Fruit fly (Drosophila melanogaster) whole organism, embryonic: ENCODE results near the gene Teh1.

Experiments
- ATbp ChIP-seq: fragments of 200-800 bp; sonication (Bioruptor generic); optimal IDR thresholded peaks from 2 replicates; lab custom pipeline; 2017; ENCODE audit warnings: missing biosample characterization, mild to moderate bottlenecking, missing genetic modification characterization, missing genetic modification reagents
- Adf1 ChIP-seq: fragments of 200-800 bp; sonication (Bioruptor generic); IDR thresholded peaks from 2 replicates; pipeline ENCODE4 v1.3.6; 2022; ENCODE audit warnings: missing biosample characterization, missing genetic modification characterization
- CG10147 ChIP-seq: fragments of 200-800 bp; sonication (Bioruptor generic); optimal IDR thresholded peaks from 2 replicates; lab custom pipeline; 2019; ENCODE audit warnings: missing biosample characterization, mild to moderate bottlenecking, missing genetic modification characterization, moderate library complexity
- CG10462 ChIP-seq: fragments of 200-800 bp; sonication (Bioruptor generic); optimal IDR thresholded peaks from 2 replicates; lab custom pipeline; 2016; ENCODE audit warnings: missing biosample characterization, missing genetic modification characterization
- CG10654 ChIP-seq: fragments of 200-800 bp; sonication (Bioruptor generic); optimal IDR thresholded peaks from 2 replicates; lab custom pipeline; 2016; ENCODE audit warnings: missing biosample characterization, missing genetic modification characterization
- CG10979 ChIP-seq: fragments of 200-800 bp; sonication (Bioruptor generic); optimal IDR thresholded peaks from 2 replicates; lab custom pipeline; 2018; ENCODE audit warnings: missing biosample characterization, mild to moderate bottlenecking, missing genetic modification characterization, moderate library complexity
- CG12071 ChIP-seq: fragments of 200-800 bp; sonication (Bioruptor generic); optimal IDR thresholded peaks from 3 replicates; lab custom pipeline; 2018; ENCODE audit warnings: missing biosample characterization, mild to moderate bottlenecking, missing genetic modification characterization
- CG15073 ChIP-seq: fragments of 200-800 bp; sonication (Bioruptor generic); optimal IDR thresholded peaks from 2 replicates; lab custom pipeline; 2016; ENCODE audit warnings: missing biosample characterization, missing genetic modification characterization
- CG17186 ChIP-seq: fragments of 200-800 bp; sonication (Bioruptor generic); optimal IDR thresholded peaks from 3 replicates; lab custom pipeline; 2017; ENCODE audit warnings: missing biosample characterization, missing genetic modification reagents, missing genetic modification characterization
- CG18619 ChIP-seq: fragments of 200-800 bp; sonication (Bioruptor generic); optimal IDR thresholded peaks from 3 replicates; lab custom pipeline; 2017; ENCODE audit warnings: missing biosample characterization, mild to moderate bottlenecking, missing genetic modification characterization
- CG2129 ChIP-seq: fragments of 200-800 bp; sonication (Bioruptor generic); IDR thresholded peaks from 2 replicates; pipeline ENCODE4 v1.3.6; 2022; ENCODE audit warnings: missing biosample characterization, missing genetic modification characterization; ENCODE audit not compliant: partially characterized antibody
- CG2712 ChIP-seq: fragments of 200-800 bp; optimal IDR thresholded peaks from 3 replicates; lab custom pipeline; 2019; ENCODE audit warnings: missing biosample characterization, mild to moderate bottlenecking, missing genetic modification characterization, moderate library complexity
- CG32772 ChIP-seq: fragments of 200-800 bp; sonication (Bioruptor generic); IDR thresholded peaks from 2 replicates; pipeline ENCODE4 v1.3.6; 2022; ENCODE audit warnings: missing biosample characterization, missing genetic modification characterization
- CG33213 ChIP-seq: fragments of 200-800 bp; sonication (Bioruptor generic); optimal IDR thresholded peaks from 3 replicates; lab custom pipeline; 2016; ENCODE audit warnings: missing biosample characterization, missing genetic modification characterization
- CG34376 ChIP-seq: fragments of 200-800 bp; sonication (Bioruptor generic); optimal IDR thresholded peaks from 2 replicates; lab custom pipeline; 2018; ENCODE audit warnings: missing biosample characterization, mild to moderate bottlenecking, missing genetic modification characterization
- CG43689 ChIP-seq: fragments of 200-800 bp; sonication (Bioruptor generic); IDR thresholded peaks from 2 replicates; pipeline ENCODE4 v1.3.6; 2022; ENCODE audit warnings: missing biosample characterization, missing genetic modification characterization
- CG5245 ChIP-seq: fragments of 200-800 bp; sonication (Bioruptor generic); optimal IDR thresholded peaks from 3 replicates; lab custom pipeline; 2016; ENCODE audit warnings: missing biosample characterization, missing genetic modification characterization
- CG6254 ChIP-seq: fragments of 200-800 bp; sonication (Bioruptor generic); optimal IDR thresholded peaks from 3 replicates; lab custom pipeline; 2017; ENCODE audit warnings: mild to moderate bottlenecking, missing biosample characterization, missing genetic modification reagents, missing genetic modification characterization
- CG6813 ChIP-seq: fragments of 200-800 bp; sonication (Bioruptor generic); optimal IDR thresholded peaks from 2 replicates; lab custom pipeline; 2017; ENCODE audit warnings: missing biosample characterization, missing genetic modification characterization, mild to moderate bottlenecking, moderate library complexity, missing genetic modification reagents
- CG7745 ChIP-seq: fragments of 200-800 bp; sonication (Bioruptor generic); optimal IDR thresholded peaks from 2 replicates; lab custom pipeline; 2018; ENCODE audit warnings: missing biosample characterization, mild to moderate bottlenecking, missing genetic modification characterization, moderate library complexity
- CG7786 ChIP-seq: fragments of 200-800 bp; sonication (Bioruptor generic); optimal IDR thresholded peaks from 2 replicates; lab custom pipeline; 2016; ENCODE audit warnings: missing biosample characterization, missing genetic modification characterization
- CG7839 ChIP-seq: fragments of 200-800 bp; sonication (Bioruptor generic); optimal IDR thresholded peaks from 3 replicates; lab custom pipeline; 2018; ENCODE audit warnings: missing biosample characterization, mild to moderate bottlenecking, missing genetic modification characterization, moderate library complexity
- CG8089 ChIP-seq: fragments of 200-800 bp; sonication (Bioruptor generic); optimal IDR thresholded peaks from 3 replicates; lab custom pipeline; 2016; ENCODE audit warnings: missing biosample characterization, missing genetic modification characterization
- CG8944 ChIP-seq: fragments of 200-800 bp; sonication (Bioruptor generic); optimal IDR thresholded peaks from 3 replicates; lab custom pipeline; 2016; ENCODE audit warnings: missing biosample characterization, missing genetic modification characterization
- CHES-1-like ChIP-seq: fragments of 200-800 bp; sonication (Bioruptor generic); optimal IDR thresholded peaks from 2 replicates; lab custom pipeline; 2016; ENCODE audit warnings: missing biosample characterization, missing genetic modification characterization
- Dad ChIP-seq: fragments of 200-800 bp; sonication (Bioruptor generic); optimal IDR thresholded peaks from 3 replicates; lab custom pipeline; 2016; ENCODE audit warnings: missing biosample characterization, missing genetic modification characterization
- HLH4C ChIP-seq: fragments of 200-800 bp; sonication (Bioruptor generic); IDR thresholded peaks from 3 replicates; pipeline ENCODE4 v1.3.6; 2022; ENCODE audit warnings: missing biosample characterization, missing genetic modification characterization; ENCODE audit not compliant: partially characterized antibody
- Spps ChIP-seq: fragments of 200-800 bp; sonication (Bioruptor generic); optimal IDR thresholded peaks from 2 replicates; lab custom pipeline; 2018; ENCODE audit warnings: missing biosample characterization, mild to moderate bottlenecking, missing genetic modification characterization
- Ssrp ChIP-seq: fragments of 200-800 bp; sonication (Bioruptor generic); optimal IDR thresholded peaks from 2 replicates; lab custom pipeline; 2018; ENCODE audit warnings: missing biosample characterization, mild to moderate bottlenecking, missing genetic modification characterization, moderate library complexity
- Xbp1 ChIP-seq: fragments of 200-800 bp; sonication (Bioruptor generic); optimal IDR thresholded peaks from 3 replicates; lab custom pipeline; 2016; ENCODE audit warnings: missing biosample characterization, mild to moderate bottlenecking, missing genetic modification characterization
- ap ChIP-seq: fragments of 200-800 bp; sonication (Bioruptor generic); IDR thresholded peaks from 2 replicates; pipeline ENCODE4 v1.3.6; 2022; ENCODE audit warnings: missing biosample characterization, missing genetic modification characterization
- caup ChIP-seq: fragments of 200-800 bp; sonication (Bioruptor generic); optimal IDR thresholded peaks from 3 replicates; lab custom pipeline; 2017; ENCODE audit warnings: missing biosample characterization, mild to moderate bottlenecking, missing genetic modification characterization, moderate library complexity; ENCODE audit not compliant: severe bottlenecking
- corto ChIP-seq: fragments of 200-800 bp; sonication (Bioruptor generic); optimal IDR thresholded peaks from 2 replicates; lab custom pipeline; 2016; ENCODE audit warnings: missing biosample characterization, mild to moderate bottlenecking, missing genetic modification characterization, moderate library complexity
- danr ChIP-seq: fragments of 200-800 bp; sonication (Bioruptor generic); IDR thresholded peaks from 2 replicates; pipeline ENCODE4 v1.3.6; 2022; ENCODE audit warnings: missing biosample characterization, missing genetic modification characterization
- dmrt99B ChIP-seq: fragments of 200-800 bp; sonication (Bioruptor generic); optimal IDR thresholded peaks from 2 replicates; lab custom pipeline; 2018; ENCODE audit warnings: missing biosample characterization, mild to moderate bottlenecking, missing genetic modification characterization, moderate library complexity
- en ChIP-seq: fragments of 200-800 bp; sonication (Bioruptor generic); optimal IDR thresholded peaks from 2 replicates; lab custom pipeline; 2016; ENCODE audit warnings: missing biosample characterization, missing genetic modification characterization
- exex ChIP-seq: fragments of 200-800 bp; sonication (Bioruptor generic); optimal IDR thresholded peaks from 4 replicates; lab custom pipeline; 2018; ENCODE audit warnings: missing biosample characterization, mild to moderate bottlenecking, missing genetic modification characterization, moderate library complexity
- fd3F ChIP-seq: fragments of 200-800 bp; sonication (Bioruptor generic); optimal IDR thresholded peaks from 2 replicates; lab custom pipeline; 2018; ENCODE audit warnings: missing biosample characterization, mild to moderate bottlenecking, missing genetic modification characterization, moderate library complexity
- ftz-f1 ChIP-seq: fragments of 200-800 bp; sonication (Bioruptor generic); optimal IDR thresholded peaks from 2 replicates; lab custom pipeline; 2016; ENCODE audit warnings: missing biosample characterization, missing genetic modification characterization
- hkb ChIP-seq, 2 experiments: fragments of 200-800 bp in 1 of 2; fragments of >200 bp in 1 of 2; sonication (Bioruptor generic) in 1 of 2; IDR thresholded peaks in 1 of 2; optimal IDR thresholded peaks in 1 of 2; 2 replicates each; pipeline versions ENCODE4 v1.3.6 to Lab custom; 2017 to 2022; ENCODE audit warnings: missing biosample characterization in 1 of 2, missing genetic modification characterization in 1 of 2
- lbe ChIP-seq: fragments of 200-800 bp; sonication (Bioruptor generic); optimal IDR thresholded peaks from 2 replicates; lab custom pipeline; 2016; ENCODE audit warnings: missing biosample characterization, mild to moderate bottlenecking, missing genetic modification characterization
- nmo ChIP-seq: fragments of 200-800 bp; sonication (Bioruptor generic); optimal IDR thresholded peaks from 2 replicates; lab custom pipeline; 2018; ENCODE audit warnings: missing biosample characterization, mild to moderate bottlenecking, missing genetic modification characterization, moderate library complexity
- psq ChIP-seq: fragments of 200-800 bp; sonication (Bioruptor generic); optimal IDR thresholded peaks from 2 replicates; lab custom pipeline; 2017; ENCODE audit warnings: missing biosample characterization, missing genetic modification characterization
- repo ChIP-seq: fragments of 200-800 bp; sonication (Bioruptor generic); optimal IDR thresholded peaks from 2 replicates; lab custom pipeline; 2016; ENCODE audit warnings: missing biosample characterization, missing genetic modification characterization
- sd ChIP-seq: fragments of 200-800 bp; sonication (Bioruptor generic); optimal IDR thresholded peaks from 3 replicates; lab custom pipeline; 2018; ENCODE audit warnings: missing biosample characterization, mild to moderate bottlenecking, missing genetic modification characterization, moderate library complexity
- so ChIP-seq: fragments of 200-800 bp; sonication (Bioruptor generic); IDR thresholded peaks from 3 replicates; pipeline ENCODE4 v1.3.6; 2022; ENCODE audit warnings: missing biosample characterization, missing genetic modification characterization
- ssp ChIP-seq: fragments of 200-800 bp; sonication (Bioruptor generic); IDR thresholded peaks from 2 replicates; pipeline ENCODE4 v1.3.6; 2022; ENCODE audit warnings: missing biosample characterization, missing genetic modification characterization
- tio ChIP-seq: fragments of 200-800 bp; sonication (Bioruptor generic); optimal IDR thresholded peaks from 2 replicates; lab custom pipeline; 2017; ENCODE audit warnings: missing biosample characterization, missing genetic modification characterization, inconsistent platforms
- vnd ChIP-seq: fragments of 200-800 bp; sonication (Bioruptor generic); IDR thresholded peaks from 3 replicates; pipeline ENCODE4 v1.3.6; 2022; ENCODE audit warnings: missing biosample characterization, missing genetic modification characterization; ENCODE audit not compliant: partially characterized antibody
- wek ChIP-seq: fragments of 200-800 bp; sonication (Bioruptor generic); optimal IDR thresholded peaks from 3 replicates; lab custom pipeline; 2018; ENCODE audit warnings: missing biosample characterization, mild to moderate bottlenecking, missing genetic modification characterization, moderate library complexity

Teh1 gene

dm6 chr3R:9869954-9870353 lies 2.0 kb upstream of the Teh1 start (continued):
- peak; percentile 44 for TF ChIP-seq CG17186 (GFP tag; lab: Kevin White, UChicago)
- TF ChIP-seq CG34376, result no peak
- peak; percentile 55 for TF ChIP-seq Spps
- 0 out of 3 replicates have a peak, but pooled peaks have one; percentile 21 for TF ChIP-seq so (GFP tag; lab: Robert Waterston, UW)
- no peak for TF ChIP-seq CG7839 (tag; lab: Kevin White, UChicago)
- TF ChIP-seq CG15073 (GFP tag; lab: Kevin White, UChicago), result no peak
- TF ChIP-seq CG10979 (tag; lab: Kevin White, UChicago), result peak; percentile 28
- no peak for TF ChIP-seq HLH4C (GFP tag; lab: Robert Waterston, UW)
- TF ChIP-seq exex (tag; lab: Kevin White, UChicago), result no peak
- TF ChIP-seq repo (GFP tag; lab: Kevin White, UChicago), result peak; percentile 24
- no peak for TF ChIP-seq lbe (GFP tag; lab: Kevin White, UChicago)
- TF ChIP-seq CG10654 (GFP tag; lab: Kevin White, UChicago), result peak; percentile 19
- peak; percentile 91 for TF ChIP-seq ATbp (GFP tag; lab: Kevin White, UChicago)
- TF ChIP-seq CG10147 (GFP tag; lab: Kevin White, UChicago), result no peak
- TF ChIP-seq CG2129 (GFP tag; lab: Robert Waterston, UW), result no peak
- peak; percentile 89 for TF ChIP-seq CG6813 (GFP tag; lab: Kevin White, UChicago)
- no peak for TF ChIP-seq Adf1 (GFP tag; lab: Robert Waterston, UW)
- TF ChIP-seq CG8089 (GFP tag; lab: Kevin White, UChicago), result peak; percentile 54
- TF ChIP-seq fd3F (GFP tag; lab: Kevin White, UChicago), result no peak
- no peak for TF ChIP-seq ap (GFP tag; lab: Robert Waterston, UW)
- peak; percentile 52 for TF ChIP-seq CHES-1-like (GFP tag; lab: Kevin White, UChicago)
- no peak for TF ChIP-seq CG7786 (GFP tag; lab: Kevin White, UChicago)
- no peak for TF ChIP-seq danr (GFP tag; lab: Robert Waterston, UW)
- no peak for TF ChIP-seq Xbp1 (GFP tag; lab: Kevin White, UChicago)
- no peak for TF ChIP-seq ssp
- TF ChIP-seq CG18619 (GFP tag; lab: Kevin White, UChicago), result peak; percentile 12
- TF ChIP-seq Ssrp (tag; lab: Kevin White, UChicago), result no peak
- no peak for TF ChIP-seq nmo (GFP tag; lab: Kevin White, UChicago)
- no peak for TF ChIP-seq vnd (GFP tag; lab: Robert Waterston, UW)
- peak; percentile 43 for TF ChIP-seq Dad (GFP tag; lab: Kevin White, UChicago)
- peak; percentile 74 for TF ChIP-seq CG7745 (tag; lab: Kevin White, UChicago)
- peak; percentile 6 for TF ChIP-seq CG8944 (GFP tag; lab: Kevin White, UChicago)
- TF ChIP-seq hkb (optimal IDR thresholded peaks at IDR 0.05; lab: Kevin White, UChicago), result no peak
- TF ChIP-seq hkb (GFP tag; IDR thresholded peaks at IDR 0.05; lab: Robert Waterston, UW), result peak; percentile 59; the same call in 1 of the 2 replicates
- TF ChIP-seq corto (GFP tag; lab: Kevin White, UChicago), result no peak
- peak; percentile 42 for TF ChIP-seq CG33213
- no peak for TF ChIP-seq ftz-f1
- TF ChIP-seq caup (GFP tag; lab: Kevin White, UChicago), result no peak
- no peak for TF ChIP-seq psq (GFP tag; lab: Kevin White, UChicago)
- TF ChIP-seq CG5245 (GFP tag; lab: Kevin White, UChicago), result no peak
- TF ChIP-seq wek (GFP tag; lab: Kevin White, UChicago), result peak; percentile 78
- TF ChIP-seq CG2712 (tag; lab: Kevin White, UChicago), result peak; percentile 37
- TF ChIP-seq sd, result peak; percentile 4
- TF ChIP-seq CG43689 (GFP tag; lab: Robert Waterston, UW), result no peak
- no peak for TF ChIP-seq tio
- TF ChIP-seq CG12071 (GFP tag; lab: Kevin White, UChicago), result peak; percentile 72
- peak; percentile 59 for TF ChIP-seq CG6254 (GFP tag; lab: Kevin White, UChicago)
- peak; percentile 20 for TF ChIP-seq en (GFP tag; lab: Kevin White, UChicago)
- no peak for TF ChIP-seq CG32772 (GFP tag; lab: Robert Waterston, UW)
- TF ChIP-seq dmrt99B (tag; lab: Kevin White, UChicago), result peak; percentile 30
- TF ChIP-seq CG10462 (GFP tag; lab: Kevin White, UChicago), result no peak
